Worm (Caenorhabditis elegans) whole organism, L4 larva: ENCODE data around the gene parp-2.

Experiments
- F10B5.3 ChIP-seq: sonication (generic microtip); optimal IDR thresholded peaks from 2 replicates; lab custom pipeline; 2016; ENCODE audit warnings: mild to moderate bottlenecking, missing genetic modification characterization, missing compliant biosample characterization
- F37D6.2 ChIP-seq: sonication (generic microtip); optimal IDR thresholded peaks from 2 replicates; lab custom pipeline; 2016; ENCODE audit warnings: mild to moderate bottlenecking, missing genetic modification characterization, missing compliant biosample characterization
- F44E2.7 ChIP-seq: fragments of 200-800 bp; sonication (Bioruptor generic); IDR thresholded peaks from 2 replicates; pipeline ENCODE4 v2.1.2; 2022; ENCODE audit warnings: missing genetic modification characterization, missing compliant biosample characterization
- F49E8.2 ChIP-seq: sonication (generic microtip); optimal IDR thresholded peaks from 2 replicates; lab custom pipeline; 2016; ENCODE audit warnings: missing compliant biosample characterization, mild to moderate bottlenecking, missing genetic modification characterization, borderline replicate concordance
- R02D3.7 ChIP-seq: fragments of 150-350 bp; sonication (generic microtip); optimal IDR thresholded peaks from 3 replicates; lab custom pipeline; 2014; ENCODE audit warnings: missing biosample characterization, missing genetic modification characterization
- T20F7.1 ChIP-seq: fragments of 200-800 bp; sonication (Bioruptor generic); optimal IDR thresholded peaks from 2 replicates; lab custom pipeline; 2018; ENCODE audit warnings: mild to moderate bottlenecking, missing genetic modification characterization, missing compliant biosample characterization
- Y105C5A.15 ChIP-seq: fragments of 200-800 bp; sonication (Bioruptor generic); IDR thresholded peaks from 2 replicates; pipeline ENCODE4 v1.3.6; 2022; ENCODE audit warnings: missing genetic modification characterization, missing compliant biosample characterization
- Y75B8A.6 ChIP-seq: fragments of 200-800 bp; sonication (Bioruptor generic); IDR thresholded peaks from 2 replicates; pipeline ENCODE4 v1.3.6; 2022; ENCODE audit warnings: missing genetic modification reagents, missing genetic modification characterization, missing compliant biosample characterization
- ZK337.2 ChIP-seq: fragments of 200-800 bp; sonication (Bioruptor generic); IDR thresholded peaks from 2 replicates; pipeline ENCODE4 v1.3.6; 2022; ENCODE audit warnings: missing genetic modification reagents, missing genetic modification characterization, missing compliant biosample characterization
- aly-2 ChIP-seq: sonication (generic microtip); optimal IDR thresholded peaks from 2 replicates; lab custom pipeline; 2018; ENCODE audit warnings: missing biosample characterization, missing genetic modification characterization
- arid-1 ChIP-seq: fragments of 200-800 bp; sonication (Bioruptor generic); conservative IDR thresholded peaks from 2 replicates; pipeline ENCODE4 v1.3.6; 2022; ENCODE audit warnings: missing genetic modification reagents, missing genetic modification characterization, missing compliant biosample characterization
- ceh-32 ChIP-seq: sonication (generic microtip); optimal IDR thresholded peaks from 2 replicates; lab custom pipeline; 2016; ENCODE audit warnings: mild to moderate bottlenecking, missing genetic modification characterization, missing compliant biosample characterization; ENCODE audit not compliant: poor library complexity
- ceh-62 ChIP-seq: sonication (generic microtip); optimal IDR thresholded peaks from 2 replicates; lab custom pipeline; 2017; ENCODE audit warnings: missing biosample characterization, missing genetic modification characterization
- cey-2 ChIP-seq: sonication (generic microtip); optimal IDR thresholded peaks from 3 replicates; lab custom pipeline; 2017; ENCODE audit warnings: missing genetic modification characterization, mild to moderate bottlenecking, missing compliant biosample characterization, antibody characterized with exemption, borderline replicate concordance; ENCODE audit not compliant: insufficient read depth
- daf-12 ChIP-seq: fragments of 150-350 bp; optimal IDR thresholded peaks from 2 replicates; lab custom pipeline; 2014; ENCODE audit warnings: missing biosample characterization, missing genetic modification reagents, missing genetic modification characterization
- daf-16 ChIP-seq, 3 experiments: sonication (generic microtip); optimal IDR thresholded peaks; 2 replicates each; lab custom pipeline; 2016 to 2017; ENCODE audit warnings: missing genetic modification characterization in 3 of 3, missing genetic modification reagents in 3 of 3, mild to moderate bottlenecking in 2 of 3, missing compliant biosample characterization in 2 of 3, missing biosample characterization in 1 of 3, moderate library complexity in 1 of 3
- dmd-6 ChIP-seq: fragments of 200-800 bp; sonication (Bioruptor generic); IDR thresholded peaks from 2 replicates; pipeline ENCODE4 v1.3.6; 2022; ENCODE audit warnings: missing genetic modification reagents, missing genetic modification characterization, missing compliant biosample characterization
- dmd-8 ChIP-seq: fragments of 200-800 bp; sonication (Bioruptor generic); IDR thresholded peaks from 2 replicates; pipeline ENCODE4 v1.3.6; 2022; ENCODE audit warnings: missing genetic modification characterization, missing compliant biosample characterization
- dve-1 ChIP-seq: sonication (generic microtip); optimal IDR thresholded peaks from 2 replicates; lab custom pipeline; 2017; ENCODE audit warnings: antibody characterized with exemption, mild to moderate bottlenecking, missing genetic modification characterization, missing compliant biosample characterization; ENCODE audit not compliant: insufficient read depth
- egl-27 ChIP-seq: sonication (generic microtip); optimal IDR thresholded peaks from 3 replicates; lab custom pipeline; 2017; ENCODE audit warnings: missing biosample characterization, missing genetic modification reagents, missing genetic modification characterization
- fkh-10 ChIP-seq: fragments of 150-350 bp; optimal IDR thresholded peaks from 2 replicates; lab custom pipeline; 2014; ENCODE audit warnings: missing biosample characterization, missing genetic modification reagents, missing genetic modification characterization
- hif-1 ChIP-seq, 2 experiments: sonication (generic microtip); optimal IDR thresholded peaks; 2 replicates each; lab custom pipeline; 2016 to 2017; ENCODE audit warnings: missing compliant biosample characterization in 2 of 2, missing genetic modification characterization in 2 of 2, missing genetic modification reagents in 2 of 2, missing genotype in 2 of 2, mild to moderate bottlenecking in 1 of 2
- hlh-11 ChIP-seq: fragments of 200-800 bp; sonication (Bioruptor generic); optimal IDR thresholded peaks from 2 replicates; lab custom pipeline; 2018; ENCODE audit warnings: mild to moderate bottlenecking, missing genetic modification characterization, missing compliant biosample characterization
- hlh-30 ChIP-seq: sonication (generic microtip); optimal IDR thresholded peaks from 2 replicates; lab custom pipeline; 2017; ENCODE audit warnings: antibody characterized with exemption, mild to moderate bottlenecking, missing genetic modification characterization, missing compliant biosample characterization; ENCODE audit not compliant: insufficient read depth
- jun-1 ChIP-seq: fragments of 150-350 bp; optimal IDR thresholded peaks from 2 replicates; lab custom pipeline; 2014; ENCODE audit warnings: missing biosample characterization, missing genetic modification reagents, missing genetic modification characterization
- lin-1 ChIP-seq: fragments of 200-800 bp; sonication (Bioruptor generic); IDR thresholded peaks from 2 replicates; pipeline ENCODE4 v1.3.6; 2022; ENCODE audit warnings: missing genetic modification reagents, missing genetic modification characterization, missing compliant biosample characterization
- lin-15B ChIP-seq: fragments of 150-350 bp; sonication (generic microtip); optimal IDR thresholded peaks from 3 replicates; lab custom pipeline; 2014; ENCODE audit warnings: missing biosample characterization, missing genetic modification characterization
- lin-39 ChIP-seq: fragments of 150-350 bp; optimal IDR thresholded peaks from 2 replicates; lab custom pipeline; 2014; ENCODE audit warnings: missing biosample characterization, missing genetic modification reagents, missing genetic modification characterization
- mdl-1 ChIP-seq, 2 experiments: fragments of 150-350 bp in 1 of 2; sonication (generic microtip) in 1 of 2; optimal IDR thresholded peaks; 2 replicates each; lab custom pipeline; 2014 to 2017; ENCODE audit warnings: missing biosample characterization in 2 of 2, missing genetic modification characterization in 2 of 2
- mep-1 ChIP-seq: fragments of 150-350 bp; sonication (generic microtip); optimal IDR thresholded peaks from 3 replicates; lab custom pipeline; 2014; ENCODE audit warnings: missing biosample characterization, missing genetic modification characterization
- mes-2 ChIP-seq: sonication (generic microtip); optimal IDR thresholded peaks from 2 replicates; lab custom pipeline; 2016; ENCODE audit warnings: missing genotype, mild to moderate bottlenecking, missing genetic modification characterization, missing compliant biosample characterization; ENCODE audit not compliant: poor library complexity, severe bottlenecking
- mxl-3 ChIP-seq: fragments of 200-800 bp; sonication (Bioruptor generic); optimal IDR thresholded peaks from 2 replicates; lab custom pipeline; 2018; ENCODE audit warnings: mild to moderate bottlenecking, missing genetic modification characterization, missing compliant biosample characterization
- nhr-102 ChIP-seq: sonication (generic microtip); optimal IDR thresholded peaks from 2 replicates; lab custom pipeline; 2016; ENCODE audit warnings: mild to moderate bottlenecking, missing genetic modification characterization, moderate library complexity, missing compliant biosample characterization
- nhr-11 ChIP-seq: fragments of 150-350 bp; optimal IDR thresholded peaks from 2 replicates; lab custom pipeline; 2014; ENCODE audit warnings: missing biosample characterization, missing genetic modification characterization
- nhr-237 ChIP-seq: sonication (generic microtip); optimal IDR thresholded peaks from 2 replicates; lab custom pipeline; 2017; ENCODE audit warnings: missing biosample characterization, missing genetic modification characterization
- nhr-25 ChIP-seq: sonication (generic microtip); optimal IDR thresholded peaks from 2 replicates; lab custom pipeline; 2017; ENCODE audit warnings: missing genetic modification characterization, mild to moderate bottlenecking, missing compliant biosample characterization, antibody characterized with exemption, moderate library complexity, borderline replicate concordance; ENCODE audit not compliant: insufficient read depth
- nhr-28 ChIP-seq: fragments of 150-350 bp; optimal IDR thresholded peaks from 2 replicates; lab custom pipeline; 2014; ENCODE audit warnings: missing biosample characterization, missing genetic modification characterization
- nhr-76 ChIP-seq: fragments of 150-350 bp; optimal IDR thresholded peaks from 2 replicates; lab custom pipeline; 2014; ENCODE audit warnings: missing biosample characterization, missing genetic modification characterization
- pha-4 ChIP-seq, 2 experiments: fragments of 150-350 bp in 1 of 2; fragments of 200-800 bp in 1 of 2; sonication (Bioruptor generic) in 1 of 2; IDR thresholded peaks in 1 of 2; optimal IDR thresholded peaks in 1 of 2; 2 replicates each; pipeline versions ENCODE4 v1.3.6 to Lab custom; 2014 to 2022; ENCODE audit warnings: missing genetic modification characterization in 2 of 2, missing genetic modification reagents in 2 of 2, missing biosample characterization in 1 of 2, missing compliant biosample characterization in 1 of 2
- set-16 ChIP-seq: fragments of 200-800 bp; sonication (Bioruptor generic); IDR thresholded peaks from 2 replicates; pipeline ENCODE4 v1.3.6; 2022; ENCODE audit warnings: missing genetic modification reagents, missing genetic modification characterization, missing compliant biosample characterization
- skn-1 ChIP-seq: fragments of 150-350 bp; optimal IDR thresholded peaks from 2 replicates; lab custom pipeline; 2014; ENCODE audit warnings: missing biosample characterization, missing genetic modification characterization
- snpc-1.2 ChIP-seq: fragments of 200-800 bp; sonication (Bioruptor generic); IDR thresholded peaks from 2 replicates; pipeline ENCODE4 v1.3.6; 2022; ENCODE audit warnings: missing genetic modification reagents, missing genetic modification characterization, missing compliant biosample characterization
- tra-1 ChIP-seq: fragments of 200-800 bp; sonication (Bioruptor generic); IDR thresholded peaks from 2 replicates; pipeline ENCODE4 v1.3.6; 2022; ENCODE audit warnings: missing genetic modification reagents, missing genetic modification characterization, missing compliant biosample characterization
- unc-39 ChIP-seq: sonication (generic microtip); optimal IDR thresholded peaks from 2 replicates; lab custom pipeline; 2017; ENCODE audit warnings: missing biosample characterization, missing genetic modification characterization
- unc-62 ChIP-seq, 3 experiments: fragments of 150-350 bp in 1 of 3; sonication (generic microtip); optimal IDR thresholded peaks in 2 of 3; peaks in 1 of 3; 1 replicate in 1 of 3; 2 replicates in 2 of 3; lab custom pipeline; 2014 to 2017; ENCODE audit warnings: missing biosample characterization in 3 of 3, missing genetic modification characterization in 3 of 3, missing genetic modification reagents in 3 of 3, missing genotype in 1 of 3
- zip-2 ChIP-seq: fragments of 150-350 bp; optimal IDR thresholded peaks from 2 replicates; lab custom pipeline; 2014; ENCODE audit warnings: missing biosample characterization, missing genetic modification characterization

parp-2 gene

DNA sequence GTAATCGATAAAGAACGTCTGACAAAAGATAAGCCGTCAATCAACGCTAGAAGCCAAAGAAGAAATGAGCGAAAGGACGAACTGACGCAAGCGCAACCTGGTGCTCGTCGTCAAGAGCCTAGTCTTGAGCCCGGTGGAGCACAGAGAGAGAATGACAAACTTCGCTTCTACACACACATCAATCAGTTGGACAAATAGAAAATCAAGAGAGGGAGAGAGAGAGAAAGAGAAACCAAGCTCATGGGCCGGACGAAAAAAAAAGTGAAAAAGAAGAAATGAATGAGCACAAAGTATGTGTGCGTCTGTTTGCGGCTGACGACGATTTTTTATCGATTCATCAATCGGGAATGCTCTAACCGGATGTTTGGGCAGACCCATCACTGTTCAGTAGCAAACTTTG is 28.3 kb downstream of the parp-2 start (continued):
- TF ChIP-seq set-16 (GFP tag; lab: Robert Waterston, UW): peak; percentile 27; the same call in 1 of the 2 replicates

ce11 chrII:9621913-9622348 is 29.1 kb downstream of the parp-2 start:
- peak; percentile 22 for TF ChIP-seq nhr-11 (tag; lab: Kevin White, UChicago)
- TF ChIP-seq mes-2 (tag; lab: Kevin White, UChicago): peak; percentile 12
- TF ChIP-seq skn-1 (tag; lab: Kevin White, UChicago): no peak
- no peak for TF ChIP-seq unc-39 (tag; lab: Kevin White, UChicago)
- peak in 1 of 2 experiments; percentile 68 for TF ChIP-seq mdl-1 (tag; optimal IDR thresholded peaks at IDR 0.05; lab: Kevin White, UChicago)
- TF ChIP-seq lin-39 (tag; lab: Kevin White, UChicago): no peak
- no peak for TF ChIP-seq Y75B8A.6
- peak; percentile 28; the same call in 1 of the 2 replicates for TF ChIP-seq lin-1
- peak; percentile 39 for TF ChIP-seq mep-1 (tag; lab: Kevin White, UChicago)
- no peak for TF ChIP-seq ZK337.2 (GFP tag; lab: Robert Waterston, UW)
- peak in 1 of 2 experiments; percentile 61 for TF ChIP-seq unc-62 (GFP tag; optimal IDR thresholded peaks at IDR 0.05 in 1 of 2; lab: Kevin White, UChicago)
- no peak for TF ChIP-seq unc-62 (tag; optimal IDR thresholded peaks at IDR 0.05; lab: Kevin White, UChicago)
- TF ChIP-seq F37D6.2 (tag; lab: Kevin White, UChicago): no peak
- TF ChIP-seq dve-1 (tag; lab: Kevin White, UChicago): peak; percentile 63
- peak in 1 of 2 experiments; percentile 34 for TF ChIP-seq daf-16 (GFP tag; optimal IDR thresholded peaks at IDR 0.05; lab: Kevin White, UChicago)
- peak; percentile 29 for TF ChIP-seq daf-16 (tag; optimal IDR thresholded peaks at IDR 0.05; lab: Kevin White, UChicago)
- TF ChIP-seq F10B5.3 (tag; lab: Kevin White, UChicago): no peak
- TF ChIP-seq jun-1 (tag; lab: Kevin White, UChicago): no peak
- no peak for TF ChIP-seq F49E8.2 (tag; lab: Kevin White, UChicago)
- no peak for TF ChIP-seq aly-2 (tag; lab: Kevin White, UChicago)
- TF ChIP-seq nhr-28 (tag; lab: Kevin White, UChicago): peak; percentile 61
- peak; percentile 76 for TF ChIP-seq dmd-6 (GFP tag; lab: Robert Waterston, UW)
- TF ChIP-seq nhr-237 (tag; lab: Kevin White, UChicago): no peak
- TF ChIP-seq nhr-102: peak; percentile 1
- peak in 1 of 2 experiments; percentile 12 for TF ChIP-seq hif-1 (tag; optimal IDR thresholded peaks at IDR 0.05; lab: Kevin White, UChicago)
- TF ChIP-seq hlh-11 (tag; lab: Kevin White, UChicago): peak; percentile 73
- peak; percentile 52 for TF ChIP-seq tra-1
- peak; percentile 56 for TF ChIP-seq T20F7.1
- no peak for TF ChIP-seq dmd-8 (GFP tag; lab: Robert Waterston, UW)
- 0 out of 2 replicates have a peak, but pooled peaks have one; percentile 27 for TF ChIP-seq snpc-1.2 (GFP tag; lab: Robert Waterston, UW)
- TF ChIP-seq arid-1 (GFP tag; lab: Robert Waterston, UW): no peak
- no peak for TF ChIP-seq Y105C5A.15 (GFP tag; lab: Robert Waterston, UW)
- TF ChIP-seq hlh-30 (tag; lab: Kevin White, UChicago): peak; percentile 92
- no peak for TF ChIP-seq lin-15B (tag; lab: Kevin White, UChicago)
- TF ChIP-seq ceh-62 (tag; lab: Kevin White, UChicago): no peak
- no peak for TF ChIP-seq F44E2.7 (GFP tag; lab: Robert Waterston, UW)
- TF ChIP-seq nhr-25 (tag; lab: Kevin White, UChicago): no peak
- TF ChIP-seq egl-27: no peak
- no peak for TF ChIP-seq cey-2 (tag; lab: Kevin White, UChicago)
- TF ChIP-seq zip-2 (tag; lab: Kevin White, UChicago): no peak
- TF ChIP-seq pha-4 (GFP tag; IDR thresholded peaks at IDR 0.05; lab: Robert Waterston, UW): peak; percentile 17; the same call in 1 of the 2 replicates
- TF ChIP-seq pha-4 (tag; optimal IDR thresholded peaks at IDR 0.05; lab: Kevin White, UChicago): peak; percentile 59
- no peak for TF ChIP-seq R02D3.7
- no peak for TF ChIP-seq nhr-76
- no peak for TF ChIP-seq daf-12 (tag; lab: Kevin White, UChicago)
- TF ChIP-seq fkh-10 (GFP tag; lab: Kevin White, UChicago): no peak
- no peak for TF ChIP-seq ceh-32 (tag; lab: Kevin White, UChicago)
- no peak for TF ChIP-seq set-16 (GFP tag; lab: Robert Waterston, UW)
- TF ChIP-seq mxl-3 (GFP tag; lab: Kevin White, UChicago): no peak
